Worm (Caenorhabditis elegans) whole organism, midembryonic: ENCODE measurements around the gene nud-1.

ENCODE experiments used
- cog-1 ChIP-seq: sonication (generic microtip); optimal IDR thresholded peaks from 2 replicates; lab custom pipeline; 2016; ENCODE audit warnings: missing genetic modification characterization, missing compliant biosample characterization
- flt-1 ChIP-seq: fragments of 200-800 bp; sonication (Bioruptor generic); IDR thresholded peaks from 2 replicates; pipeline ENCODE4 v1.3.6; 2022; ENCODE audit warnings: missing genetic modification characterization, missing compliant biosample characterization
- med-1 ChIP-seq: sonication (generic microtip); optimal IDR thresholded peaks from 2 replicates; lab custom pipeline; 2017; ENCODE audit warnings: missing genetic modification characterization, mild to moderate bottlenecking, missing compliant biosample characterization, antibody characterized with exemption, missing genetic modification reagents; ENCODE audit not compliant: insufficient read depth
- tab-1 ChIP-seq: fragments of 200-800 bp; sonication (Bioruptor generic); IDR thresholded peaks from 2 replicates; pipeline ENCODE4 v1.3.6; 2022; ENCODE audit warnings: missing genetic modification characterization, missing compliant biosample characterization

DNA sequence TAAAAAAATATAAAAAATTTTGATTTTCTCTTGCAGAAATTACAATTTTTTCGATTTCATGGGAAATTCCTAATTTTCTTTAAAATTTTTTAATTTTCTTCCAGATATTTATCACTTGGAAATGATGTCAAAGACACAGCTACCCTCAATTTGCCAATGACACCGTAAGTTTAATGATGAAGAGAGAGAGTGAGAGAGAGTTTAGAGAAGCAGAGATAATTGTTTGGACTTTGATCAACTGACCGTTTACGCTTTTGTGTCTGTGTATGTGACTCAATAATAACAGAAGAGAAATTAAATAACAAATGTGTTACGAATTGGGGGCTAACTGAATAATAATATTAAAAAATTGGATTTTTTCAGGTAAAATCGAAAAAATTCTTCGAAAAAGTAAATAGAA is 30.8 kb upstream of the nud-1 start:
- TF ChIP-seq flt-1 (GFP tag; lab: Robert Waterston, UW) (no peak), tab-1 (no peak), med-1 (no peak), cog-1 (tag; lab: Kevin White, UChicago) (no peak)
